Worm (Caenorhabditis elegans): ENCODE results near the gene irld-62.

DNA sequence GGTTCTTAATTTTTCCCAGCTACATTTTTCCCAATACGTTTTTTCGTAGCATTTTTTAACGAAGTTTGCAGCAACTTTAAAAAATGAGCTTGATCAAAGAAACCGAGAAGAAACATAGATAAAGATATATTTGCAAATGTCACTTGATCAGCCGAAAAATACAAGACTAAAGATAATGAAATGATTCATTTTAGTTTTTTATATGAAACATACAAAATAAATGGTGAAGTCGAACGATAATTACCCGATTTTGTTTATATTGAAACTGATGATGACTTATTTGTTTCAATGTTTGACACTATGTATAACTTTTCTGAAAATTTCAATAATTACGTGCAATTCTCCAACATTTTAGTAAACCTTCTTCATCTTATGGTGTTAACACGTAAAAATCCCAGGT, 42.6 kb upstream of the irld-62 start, which contains the start of gene srw-22:
- TF ChIP-seq hmbx-1 (tag; optimal IDR thresholded peaks at IDR 0.05) (no peak), F13C5.2 (tag; optimal IDR thresholded peaks at IDR 0.05) (no peak), ets-7 (tag; optimal IDR thresholded peaks at IDR 0.05) (no peak), ceh-36 (tag; optimal IDR thresholded peaks at IDR 0.05) (no peak), tra-4 (tag; optimal IDR thresholded peaks at IDR 0.05) (no peak), scrt-1 (GFP tag; IDR thresholded peaks at IDR 0.05) (no peak), flt-1 (GFP tag; IDR thresholded peaks at IDR 0.05) (no peak), ama-1 (optimal IDR thresholded peaks at IDR 0.05) (no peak), aly-1 (tag; optimal IDR thresholded peaks at IDR 0.05) (no peak), hmg-4 (GFP tag; optimal IDR thresholded peaks at IDR 0.05) (no peak), tbx-11 (GFP tag; IDR thresholded peaks at IDR 0.05) (no peak), pes-1 (GFP tag; IDR thresholded peaks at IDR 0.05) (no peak)
